Fruit fly (Drosophila melanogaster): Measurements from ENCODE around the gene CG13599.

The CG13599 gene

DNA sequence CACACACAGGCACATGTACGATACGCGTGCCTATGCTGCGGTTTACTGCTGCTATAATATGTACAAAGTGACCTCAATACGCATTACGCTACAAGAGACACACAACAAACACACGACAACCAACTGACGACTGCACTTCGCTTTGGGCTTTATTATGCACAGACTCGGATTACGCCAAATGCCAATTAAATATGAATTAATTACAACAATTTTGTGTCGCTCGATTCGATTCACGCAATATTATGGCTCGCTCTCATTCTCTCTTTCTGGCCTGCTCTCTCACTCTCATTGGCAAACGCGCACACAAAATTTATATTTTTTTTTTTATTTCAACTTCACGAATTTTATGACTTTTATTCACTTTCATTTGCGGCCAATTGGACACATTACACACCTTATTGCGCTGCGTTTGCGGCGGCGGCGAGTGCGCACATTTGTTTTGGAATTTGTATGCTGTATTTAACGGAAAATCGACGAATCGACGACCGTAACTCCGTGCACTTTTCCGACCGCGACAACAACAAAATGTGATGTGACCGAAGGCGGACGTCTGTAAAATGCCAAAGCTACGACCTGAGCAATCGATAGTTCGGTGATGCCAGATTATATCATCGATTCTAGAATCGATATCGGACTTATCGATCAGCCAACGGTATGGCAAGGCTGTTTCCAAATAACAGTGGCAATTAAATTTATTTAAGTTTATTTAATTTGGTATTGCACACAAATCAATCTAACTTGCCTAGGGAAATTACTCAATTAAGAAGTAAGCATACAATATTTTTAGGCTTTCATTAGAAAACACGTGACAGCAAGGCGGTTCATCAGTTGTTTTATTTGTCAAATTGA, 8.7 kb upstream of the CG13599 start, which contains the start of the genes sba and CG31141 (continued):
- peak; percentile 42 for TF ChIP-seq mirr (GFP tag; optimal IDR thresholded peaks at IDR 0.05)
- TF ChIP-seq CG11723 (GFP tag; optimal IDR thresholded peaks at IDR 0.05), result no peak
- TF ChIP-seq CG2120 (GFP tag; optimal IDR thresholded peaks at IDR 0.05), result peak; percentile 31
- TF ChIP-seq wor (GFP tag; IDR thresholded peaks at IDR 0.05), result no peak
- peak; percentile 80 for TF ChIP-seq vnd (GFP tag; IDR thresholded peaks at IDR 0.05; ENCODE audit: partially characterized antibody)
- TF ChIP-seq crc (GFP tag; optimal IDR thresholded peaks at IDR 0.05), result no peak
- no peak for TF ChIP-seq ATbp (GFP tag; optimal IDR thresholded peaks at IDR 0.05)
- TF ChIP-seq CG2199 (GFP tag; IDR thresholded peaks at IDR 0.05), result no peak
- no peak for TF ChIP-seq Ravus (GFP tag; IDR thresholded peaks at IDR 0.05)
- peak; percentile 86 for TF ChIP-seq unc-4 (GFP tag; IDR thresholded peaks at IDR 0.05; ENCODE audit: partially characterized antibody)
- TF ChIP-seq Med (GFP tag), result peak; percentile 74
- TF ChIP-seq CG12942 (GFP tag; optimal IDR thresholded peaks at IDR 0.05), result no peak
- TF ChIP-seq TFAM (GFP tag; optimal IDR thresholded peaks at IDR 0.05), result peak; percentile 16
- no peak for TF ChIP-seq slbo (GFP tag; IDR thresholded peaks at IDR 0.05)
- TF ChIP-seq CG32532 (GFP tag; IDR thresholded peaks at IDR 0.05), result no peak
- peak; percentile 69 for TF ChIP-seq Aef1 (GFP tag; IDR thresholded peaks at IDR 0.05)
- TF ChIP-seq CG15479 (GFP tag; optimal IDR thresholded peaks at IDR 0.05), result peak; percentile 75
- TF ChIP-seq CG8359 (GFP tag; optimal IDR thresholded peaks at IDR 0.05; ENCODE audit: borderline replicate concordance), result no peak
- no peak for TF ChIP-seq HHEX (GFP tag; optimal IDR thresholded peaks at IDR 0.05)
- TF ChIP-seq CG1792 (GFP tag; optimal IDR thresholded peaks at IDR 0.05), result no peak
- no peak for TF ChIP-seq CG6254 (GFP tag; optimal IDR thresholded peaks at IDR 0.05)
- TF ChIP-seq Doc3 (GFP tag; IDR thresholded peaks at IDR 0.05; ENCODE audit: partially characterized antibody), result peak; percentile 67
- no peak for TF ChIP-seq CG7271 (tag; optimal IDR thresholded peaks at IDR 0.05)
- no peak for TF ChIP-seq CG30403 (GFP tag; optimal IDR thresholded peaks at IDR 0.05)
- peak; percentile 54 for TF ChIP-seq CG8924 (tag; optimal IDR thresholded peaks at IDR 0.05)
- TF ChIP-seq rib (GFP tag; IDR thresholded peaks at IDR 0.05), result no peak
- TF ChIP-seq ems (GFP tag; optimal IDR thresholded peaks at IDR 0.05), result peak; percentile 6
- no peak for TF ChIP-seq oc (tag; optimal IDR thresholded peaks at IDR 0.05)
- TF ChIP-seq ci (GFP tag; IDR thresholded peaks at IDR 0.05), result peak; percentile 77; the same call in 2 of the 3 replicates
- no peak for TF ChIP-seq Optix (GFP tag; IDR thresholded peaks at IDR 0.05)
- peak; percentile 3 for TF ChIP-seq CG10431 (GFP tag; optimal IDR thresholded peaks at IDR 0.05)
- no peak for TF ChIP-seq en (GFP tag; optimal IDR thresholded peaks at IDR 0.05)
- no peak for TF ChIP-seq so (GFP tag; IDR thresholded peaks at IDR 0.05)
- no peak for TF ChIP-seq CG10274 (GFP tag; optimal IDR thresholded peaks at IDR 0.05)
- peak; percentile 44 for TF ChIP-seq CG32772 (GFP tag; IDR thresholded peaks at IDR 0.05)
- no peak for TF ChIP-seq cato (GFP tag; optimal IDR thresholded peaks at IDR 0.05; ENCODE audit: borderline replicate concordance)
- no peak for TF ChIP-seq bigmax (GFP tag; optimal IDR thresholded peaks at IDR 0.05)
- TF ChIP-seq lbe (GFP tag; optimal IDR thresholded peaks at IDR 0.05), result no peak
- TF ChIP-seq her (GFP tag; optimal IDR thresholded peaks at IDR 0.05), result peak; percentile 31
- TF ChIP-seq wdn (GFP tag; IDR thresholded peaks at IDR 0.05), result 0 out of 2 replicates have a peak, but pooled peaks have one; percentile 24
- TF ChIP-seq CG17612 (GFP tag; IDR thresholded peaks at IDR 0.05), result no peak
- no peak for TF ChIP-seq Ssrp (tag; optimal IDR thresholded peaks at IDR 0.05)
- TF ChIP-seq D (optimal IDR thresholded peaks at IDR 0.05), result no peak
- TF ChIP-seq D (GFP tag; optimal IDR thresholded peaks at IDR 0.05), result no peak
- no peak for TF ChIP-seq Bteb2 (GFP tag; optimal IDR thresholded peaks at IDR 0.05)
- TF ChIP-seq B-H1 (GFP tag; IDR thresholded peaks at IDR 0.05), result no peak
- TF ChIP-seq CG16813 (GFP tag; IDR thresholded peaks at IDR 0.05; ENCODE audit: partially characterized antibody), result peak; percentile 87
- no peak for TF ChIP-seq CG31224 (GFP tag; IDR thresholded peaks at IDR 0.05)
- TF ChIP-seq ttk (GFP tag; IDR thresholded peaks at IDR 0.05), result no peak
- no peak for TF ChIP-seq Fer2 (tag; optimal IDR thresholded peaks at IDR 0.05)
